Worm (Caenorhabditis elegans) whole organism, young adult: Measurements from ENCODE around the gene K05F1.14.
A peak's percentile ranks its signal among the peaks of the same experiment; 100 is the strongest.
"Not testable (repeated sequence)": the region's sequence is repeated elsewhere in the genome, so short reads cannot be mapped to it uniquely, and the experiment has no call there.

Experiments used
- D2030.7 ChIP-seq: fragments of 200-800 bp; sonication (Bioruptor generic); IDR thresholded peaks from 2 replicates; pipeline ENCODE4 v1.3.6; 2022; ENCODE audit warnings: missing genetic modification reagents, missing genetic modification characterization, missing compliant biosample characterization
- F33H1.4 ChIP-seq: fragments of 200-800 bp; sonication (Bioruptor generic); IDR thresholded peaks from 2 replicates; pipeline ENCODE4 v1.3.6; 2022; ENCODE audit warnings: missing genetic modification reagents, missing genetic modification characterization, missing compliant biosample characterization
- F39B2.1 ChIP-seq: fragments of 200-800 bp; sonication (Bioruptor generic); IDR thresholded peaks from 2 replicates; pipeline ENCODE4 v1.3.6; 2022; ENCODE audit warnings: missing genetic modification reagents, missing genetic modification characterization, missing compliant biosample characterization
- F57C9.4 ChIP-seq: sonication (generic microtip); optimal IDR thresholded peaks from 2 replicates; lab custom pipeline; 2017; ENCODE audit warnings: mild to moderate bottlenecking, missing genetic modification characterization, missing compliant biosample characterization
- K11D2.4 ChIP-seq: fragments of 200-800 bp; sonication (Bioruptor generic); IDR thresholded peaks from 2 replicates; pipeline ENCODE4 v1.3.6; 2022; ENCODE audit warnings: missing genetic modification reagents, missing genetic modification characterization, missing compliant biosample characterization
- T07F8.4 ChIP-seq: sonication (generic microtip); optimal IDR thresholded peaks from 2 replicates; lab custom pipeline; 2016; ENCODE audit warnings: mild to moderate bottlenecking, missing genetic modification characterization, moderate library complexity, missing compliant biosample characterization
- Y95B8A.8 ChIP-seq: fragments of 200-800 bp; sonication (Bioruptor generic); IDR thresholded peaks from 2 replicates; pipeline ENCODE4 v1.3.6; 2022; ENCODE audit warnings: missing genetic modification reagents, missing genetic modification characterization, missing compliant biosample characterization
- atf-7 ChIP-seq: sonication (generic microtip); optimal IDR thresholded peaks from 2 replicates; lab custom pipeline; 2017; ENCODE audit warnings: mild to moderate bottlenecking, missing genetic modification characterization, missing compliant biosample characterization
- attf-5 ChIP-seq: fragments of 200-800 bp; sonication (Bioruptor generic); optimal IDR thresholded peaks from 2 replicates; lab custom pipeline; 2018; ENCODE audit warnings: mild to moderate bottlenecking, missing genetic modification characterization, missing compliant biosample characterization
- bed-1 ChIP-seq: fragments of 200-800 bp; sonication (Bioruptor generic); IDR thresholded peaks from 2 replicates; pipeline ENCODE4 v1.3.6; 2022; ENCODE audit warnings: missing genetic modification reagents, missing genetic modification characterization, missing compliant biosample characterization
- cebp-1 ChIP-seq, 2 experiments: fragments of 200-800 bp in 1 of 2; sonication (Bioruptor generic) in 1 of 2; sonication (generic microtip) in 1 of 2; IDR thresholded peaks in 1 of 2; optimal IDR thresholded peaks in 1 of 2; 2 replicates each; pipeline versions ENCODE4 v1.3.6 to Lab custom; 2017 to 2022; ENCODE audit warnings: missing compliant biosample characterization in 2 of 2, missing genetic modification characterization in 2 of 2, mild to moderate bottlenecking in 1 of 2, missing genetic modification reagents in 1 of 2, moderate library complexity in 1 of 2
- ceh-58 ChIP-seq: fragments of 200-800 bp; sonication (Bioruptor generic); IDR thresholded peaks from 2 replicates; pipeline ENCODE4 v1.3.6; 2022; ENCODE audit warnings: missing genetic modification characterization, missing compliant biosample characterization
- ceh-79 ChIP-seq: sonication (generic microtip); optimal IDR thresholded peaks from 2 replicates; lab custom pipeline; 2017; ENCODE audit warnings: mild to moderate bottlenecking, missing genetic modification characterization, missing compliant biosample characterization
- chd-7 ChIP-seq: sonication (generic microtip); optimal IDR thresholded peaks from 2 replicates; lab custom pipeline; 2016; ENCODE audit warnings: mild to moderate bottlenecking, missing genetic modification characterization, moderate library complexity, missing compliant biosample characterization
- die-1 ChIP-seq: sonication (generic microtip); optimal IDR thresholded peaks from 2 replicates; lab custom pipeline; 2016; ENCODE audit warnings: missing genotype, mild to moderate bottlenecking, missing genetic modification characterization, missing compliant biosample characterization
- dox-1 ChIP-seq: fragments of 200-800 bp; sonication (Bioruptor generic); IDR thresholded peaks from 2 replicates; pipeline ENCODE4 v1.3.6; 2022; ENCODE audit warnings: missing genetic modification reagents, missing genetic modification characterization, missing compliant biosample characterization
- dpl-1 ChIP-seq: fragments of 150-350 bp; optimal IDR thresholded peaks from 2 replicates; lab custom pipeline; 2014; ENCODE audit warnings: missing biosample characterization, missing genetic modification reagents, missing genetic modification characterization
- egrh-3 ChIP-seq: fragments of 200-800 bp; sonication (Bioruptor generic); IDR thresholded peaks from 2 replicates; pipeline ENCODE4 v1.3.6; 2022; ENCODE audit warnings: missing genetic modification reagents, missing genetic modification characterization, missing compliant biosample characterization
- hlh-12 ChIP-seq: sonication (generic microtip); optimal IDR thresholded peaks from 2 replicates; lab custom pipeline; 2016; ENCODE audit warnings: missing genetic modification characterization, missing compliant biosample characterization
- hmg-1.2 ChIP-seq: fragments of 200-800 bp; sonication (Bioruptor generic); IDR thresholded peaks from 2 replicates; pipeline ENCODE4 v1.3.6; 2022; ENCODE audit warnings: missing genetic modification reagents, missing genetic modification characterization, missing compliant biosample characterization
- let-526 ChIP-seq: fragments of 200-800 bp; sonication (Bioruptor generic); IDR thresholded peaks from 2 replicates; pipeline ENCODE4 v1.3.6; 2022; ENCODE audit warnings: missing genetic modification reagents, missing genetic modification characterization, missing compliant biosample characterization
- lin-26 ChIP-seq: fragments of 200-800 bp; sonication (Bioruptor generic); IDR thresholded peaks from 2 replicates; pipeline ENCODE4 v1.3.6; 2022; ENCODE audit warnings: missing genetic modification reagents, missing genetic modification characterization, missing compliant biosample characterization
- lin-35 ChIP-seq, 3 experiments: fragments of 150-350 bp in 2 of 3; sonication (generic microtip) in 1 of 3; optimal IDR thresholded peaks; 2 replicates each; lab custom pipeline; 2014 to 2018; ENCODE audit warnings: missing biosample characterization in 3 of 3, missing genetic modification characterization in 3 of 3, missing genetic modification reagents in 3 of 3
- lin-54 ChIP-seq: fragments of 200-800 bp; sonication (Bioruptor generic); optimal IDR thresholded peaks from 2 replicates; lab custom pipeline; 2018; ENCODE audit warnings: mild to moderate bottlenecking, missing genetic modification characterization, missing compliant biosample characterization
- lir-1 ChIP-seq: fragments of 200-800 bp; sonication (Bioruptor generic); conservative IDR thresholded peaks from 2 replicates; pipeline ENCODE4 v1.3.6; 2022; ENCODE audit warnings: missing genetic modification reagents, missing genetic modification characterization, missing compliant biosample characterization
- madf-3 ChIP-seq: fragments of 200-800 bp; sonication (Bioruptor generic); IDR thresholded peaks from 2 replicates; pipeline ENCODE4 v1.3.6; 2022; ENCODE audit warnings: missing genetic modification reagents, missing genetic modification characterization, missing compliant biosample characterization
- mes-4 ChIP-seq: sonication (generic microtip); optimal IDR thresholded peaks from 2 replicates; lab custom pipeline; 2016; ENCODE audit warnings: missing genotype, missing genetic modification characterization, missing compliant biosample characterization
- nfyb-1 ChIP-seq: fragments of 200-800 bp; sonication (Bioruptor generic); IDR thresholded peaks from 2 replicates; pipeline ENCODE4 v1.3.6; 2022; ENCODE audit warnings: missing genetic modification reagents, missing genetic modification characterization, missing compliant biosample characterization
- nhr-27 ChIP-seq: fragments of 200-800 bp; sonication (Bioruptor generic); optimal IDR thresholded peaks from 2 replicates; lab custom pipeline; 2018; ENCODE audit warnings: mild to moderate bottlenecking, missing genetic modification characterization, moderate library complexity, missing compliant biosample characterization
- nhr-80 ChIP-seq: sonication (generic microtip); optimal IDR thresholded peaks from 2 replicates; lab custom pipeline; 2016; ENCODE audit warnings: missing genetic modification characterization, missing compliant biosample characterization
- pbrm-1 ChIP-seq: fragments of 200-800 bp; sonication (Bioruptor generic); IDR thresholded peaks from 2 replicates; pipeline ENCODE4 v1.3.6; 2022; ENCODE audit warnings: missing genetic modification reagents, missing genetic modification characterization, missing compliant biosample characterization
- rcor-1 ChIP-seq: fragments of 200-800 bp; sonication (Bioruptor generic); IDR thresholded peaks from 2 replicates; pipeline ENCODE4 v1.3.6; 2022; ENCODE audit warnings: missing genetic modification reagents, missing genetic modification characterization, missing compliant biosample characterization
- rec-8 ChIP-seq, 2 experiments: sonication (generic microtip); optimal IDR thresholded peaks; 2 replicates each; lab custom pipeline; 2016; ENCODE audit warnings: mild to moderate bottlenecking in 2 of 2, missing genetic modification characterization in 2 of 2, missing genetic modification reagents in 2 of 2, missing genotype in 2 of 2, missing biosample characterization in 1 of 2, missing compliant biosample characterization in 1 of 2, moderate library complexity in 1 of 2
- rpc-1 ChIP-seq, 2 experiments: fragments of 150-350 bp in 1 of 2; sonication (generic microtip) in 1 of 2; optimal IDR thresholded peaks; 2 replicates each; lab custom pipeline; 2014 to 2018; ENCODE audit warnings: missing biosample characterization in 1 of 2, missing genetic modification characterization in 1 of 2, missing genetic modification reagents in 1 of 2, missing genotype in 1 of 2
- snpc-1.1 ChIP-seq: sonication (generic microtip); optimal IDR thresholded peaks from 2 replicates; lab custom pipeline; 2017; ENCODE audit warnings: missing genetic modification characterization, mild to moderate bottlenecking, missing compliant biosample characterization, antibody characterized with exemption, moderate library complexity, missing genotype, missing genetic modification reagents; ENCODE audit not compliant: insufficient read depth
- snpc-3.4 ChIP-seq: sonication (generic microtip); optimal IDR thresholded peaks from 2 replicates; lab custom pipeline; 2017; ENCODE audit warnings: missing genetic modification characterization, mild to moderate bottlenecking, missing compliant biosample characterization, antibody characterized with exemption, moderate library complexity, missing genotype, missing genetic modification reagents
- sptf-2 ChIP-seq: fragments of 200-800 bp; sonication (Bioruptor generic); optimal IDR thresholded peaks from 2 replicates; lab custom pipeline; 2018; ENCODE audit warnings: mild to moderate bottlenecking, missing genetic modification characterization, missing compliant biosample characterization
- unc-62 ChIP-seq: fragments of 150-350 bp; optimal IDR thresholded peaks from 2 replicates; lab custom pipeline; 2014; ENCODE audit warnings: missing biosample characterization, missing genetic modification reagents, missing genetic modification characterization
- ztf-6 ChIP-seq: fragments of 200-800 bp; sonication (Bioruptor generic); IDR thresholded peaks from 2 replicates; pipeline ENCODE4 v1.3.6; 2022; ENCODE audit warnings: missing genetic modification reagents, missing genetic modification characterization, missing compliant biosample characterization

Gene K05F1.14

DNA sequence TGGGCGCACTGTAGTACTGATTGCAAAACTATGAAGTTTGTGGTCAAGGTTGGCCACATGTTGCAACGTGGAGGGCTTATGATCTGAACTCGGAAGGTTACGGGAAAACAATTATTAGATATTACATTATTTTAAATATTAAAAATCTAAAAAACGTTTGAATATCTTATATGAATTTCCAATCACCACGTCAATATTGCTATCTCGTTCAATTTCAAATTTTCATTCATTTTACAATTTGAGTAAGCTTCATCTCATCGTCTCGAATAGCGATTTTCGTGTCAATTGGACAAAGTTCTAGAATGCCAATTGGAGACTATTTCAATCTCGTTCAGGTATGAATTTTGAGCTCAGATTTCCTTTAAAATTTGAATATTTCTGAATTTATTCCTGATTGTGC is 24.0 kb upstream of the K05F1.14 start, which contains the start of gene ZK1248.20:
TSS of gene ZK1248.20 (plus strand) at position 301 of the 400 bp plus-strand sequence.
- TF ChIP-seq lin-26 (GFP tag; lab: Robert Waterston, UW) = no peak
- TF ChIP-seq T07F8.4 (tag; lab: Kevin White, UChicago) = no peak
- no peak for TF ChIP-seq nhr-27 (tag; lab: Kevin White, UChicago)
- no peak for TF ChIP-seq hlh-12 (tag; lab: Kevin White, UChicago)
- TF ChIP-seq lin-54 (GFP tag; lab: Kevin White, UChicago) = no peak
- TF ChIP-seq Y95B8A.8 (GFP tag; lab: Robert Waterston, UW) = no peak
- TF ChIP-seq let-526 = no peak
- no peak for TF ChIP-seq rcor-1

DNA sequence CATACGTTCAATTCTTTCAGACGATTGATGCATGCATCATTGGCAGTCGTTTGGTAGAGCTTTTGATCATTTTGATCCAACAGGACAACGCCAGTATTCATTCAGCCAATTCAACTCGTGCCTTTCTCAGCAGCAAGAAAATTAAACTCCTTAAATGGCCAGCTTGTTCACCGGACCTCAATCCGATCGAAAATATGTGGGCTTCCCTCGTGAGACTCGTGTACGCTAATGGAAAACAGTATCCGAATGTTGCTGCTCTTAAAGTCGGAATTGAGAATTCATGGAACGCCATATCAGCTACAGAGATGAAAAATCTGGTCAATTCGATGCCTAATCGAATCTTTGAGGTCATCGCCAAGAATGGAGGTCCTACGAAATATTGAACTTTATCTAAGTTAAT is 23.0 kb upstream of the K05F1.14 start, which contains the start of gene wago-5:
TSS of gene wago-5 (minus strand) at position 101 of the 400 bp plus-strand sequence.
- TF ChIP-seq die-1; dpl-1 (GFP tag; lab: Kevin White, UChicago); attf-5 (GFP tag; lab: Kevin White, UChicago): not testable (repeated sequence)

DNA sequence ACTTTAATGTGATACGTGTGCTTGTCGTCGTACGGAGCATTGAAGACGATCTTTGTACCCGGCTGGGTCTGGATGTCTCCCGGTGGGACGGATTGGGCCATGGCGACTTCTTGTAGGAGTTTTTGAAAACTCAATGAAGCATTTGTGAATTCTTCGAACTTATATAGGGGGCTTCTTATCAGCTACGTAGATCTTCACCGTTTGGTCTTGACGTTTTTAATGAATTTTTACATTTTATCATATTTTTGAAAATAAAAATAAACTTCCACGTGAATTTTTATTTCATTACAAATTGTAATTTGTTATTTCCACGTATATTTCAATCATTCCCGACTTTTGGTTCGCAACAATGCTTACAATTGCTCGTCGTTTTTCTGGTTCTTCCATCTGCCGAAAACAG is 17.8 kb upstream of the K05F1.14 start, which contains the start of the genes msp-64 and ZK1248.5:
TSS of gene msp-64 (minus strand) at position 101 of the 400 bp plus-strand sequence.
TSS of gene ZK1248.5 (plus strand) at position 285 of the 400 bp plus-strand sequence.
- no peak for TF ChIP-seq F39B2.1 (GFP tag; lab: Robert Waterston, UW)
- TF ChIP-seq rec-8 (tag; optimal IDR thresholded peaks at IDR 0.05; lab: Kevin White, UChicago) = no peak
- no peak for TF ChIP-seq rpc-1 (optimal IDR thresholded peaks at IDR 0.05; lab: Kevin White, UChicago)
- TF ChIP-seq rpc-1 (tag; optimal IDR thresholded peaks at IDR 0.05; lab: Kevin White, UChicago) = no peak
- no peak for TF ChIP-seq madf-3
- no peak for TF ChIP-seq pbrm-1 (GFP tag; lab: Robert Waterston, UW)
- TF ChIP-seq F57C9.4 (tag; lab: Kevin White, UChicago) = no peak
- TF ChIP-seq K11D2.4 (GFP tag; lab: Robert Waterston, UW) = no peak
- TF ChIP-seq ceh-79 = no peak
- TF ChIP-seq unc-62 (GFP tag; lab: Kevin White, UChicago) = no peak

DNA sequence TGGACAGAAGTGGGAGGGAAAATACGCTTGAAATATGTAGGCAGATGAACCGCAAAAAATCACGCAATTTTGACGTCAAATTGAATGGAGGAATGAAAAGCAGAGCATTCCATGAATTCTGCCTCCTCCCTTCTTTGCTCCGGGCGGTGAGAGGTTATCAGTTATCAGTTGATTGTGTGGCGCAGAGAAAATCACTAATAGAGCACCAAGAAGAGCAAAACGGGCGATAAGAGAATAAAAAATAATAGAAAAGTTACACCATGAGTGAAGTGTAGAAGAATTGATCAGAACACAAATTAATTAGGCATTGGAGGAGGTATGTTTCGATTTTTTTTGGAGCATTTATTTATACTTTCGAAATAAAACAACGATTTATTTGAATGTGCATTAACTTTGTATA is 14.2 kb upstream of the K05F1.14 start:
- TF ChIP-seq egrh-3 (GFP tag; lab: Robert Waterston, UW) (no peak), nfyb-1 (GFP tag; lab: Robert Waterston, UW) (0 out of 2 replicates have a peak, but pooled peaks have one; percentile 13), Y95B8A.8 (GFP tag; lab: Robert Waterston, UW) (no peak), ztf-6 (GFP tag; lab: Robert Waterston, UW) (no peak), sptf-2 (no peak), D2030.7 (GFP tag; lab: Robert Waterston, UW) (no peak), chd-7 (no peak), nhr-80 (tag; lab: Kevin White, UChicago) (peak; percentile 92), hmg-1.2 (GFP tag; lab: Robert Waterston, UW) (no peak), snpc-3.4 (tag; lab: Kevin White, UChicago) (no peak), snpc-1.1 (tag; lab: Kevin White, UChicago) (no peak), F33H1.4 (GFP tag; lab: Robert Waterston, UW) (no peak), dox-1 (GFP tag; lab: Robert Waterston, UW) (peak; percentile 33; the same call in 1 of the 2 replicates), ceh-58 (GFP tag; lab: Robert Waterston, UW) (no peak), lir-1 (GFP tag; lab: Robert Waterston, UW) (no peak), lin-35 (GFP tag; optimal IDR thresholded peaks at IDR 0.05; lab: Kevin White, UChicago) (no peak), mes-4 (tag; lab: Kevin White, UChicago) (no peak), F57C9.4 (tag; lab: Kevin White, UChicago) (no peak), atf-7 (no peak), bed-1 (GFP tag; lab: Robert Waterston, UW) (no peak), cebp-1 (GFP tag; IDR thresholded peaks at IDR 0.05; lab: Robert Waterston, UW) (no peak), cebp-1 (tag; optimal IDR thresholded peaks at IDR 0.05; lab: Kevin White, UChicago) (no peak)
